Worm (Caenorhabditis elegans) whole organism, L4/young adult: ENCODE data around the gene hrg-3.

Source experiments
- dao-5 ChIP-seq: sonication (generic microtip); optimal IDR thresholded peaks from 2 replicates; lab custom pipeline; 2016; ENCODE audit warnings: missing genotype, missing genetic modification characterization, moderate library complexity, missing compliant biosample characterization
- him-1 ChIP-seq: sonication (generic microtip); optimal IDR thresholded peaks from 2 replicates; lab custom pipeline; 2016; ENCODE audit warnings: missing genotype, missing genetic modification reagents, missing genetic modification characterization, missing compliant biosample characterization

DNA sequence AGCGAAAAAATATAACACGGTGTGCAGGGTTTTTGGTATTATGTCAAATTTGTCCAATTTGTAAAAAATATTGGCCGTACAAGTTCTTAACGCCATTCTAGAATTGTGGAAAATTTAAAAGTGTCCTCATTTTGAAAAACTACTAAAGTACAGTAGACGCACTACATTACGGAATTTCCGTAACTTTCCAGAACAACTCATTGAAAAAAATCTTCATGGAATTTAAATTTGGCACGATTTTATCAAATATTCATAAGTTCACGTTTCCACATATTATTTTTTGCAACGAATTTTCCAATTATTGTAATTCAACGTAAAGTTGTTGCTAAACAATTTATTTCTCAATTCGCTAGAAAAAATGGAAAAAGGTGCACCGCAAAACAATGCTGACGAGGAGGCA lies 41.4 kb upstream of the hrg-3 start, which contains the start of gene F40F9.3:
- no peak for TF ChIP-seq him-1 (tag; lab: Kevin White, UChicago)
- TF ChIP-seq dao-5 (tag; lab: Kevin White, UChicago), result no peak
